Worm (Caenorhabditis elegans): Measurements from ENCODE around the gene npp-9.

ce11 chrIII:3360067-3360466 is 44.2 kb downstream of the npp-9 start:
- no peak for TF ChIP-seq klf-2 (GFP tag; conservative IDR thresholded peaks at IDR 0.05)
- no peak for TF ChIP-seq ztf-29 (GFP tag; IDR thresholded peaks at IDR 0.05)
- no peak for TF ChIP-seq ztf-23 (GFP tag; IDR thresholded peaks at IDR 0.05)
